Worm (Caenorhabditis elegans) whole organism, L2 larva: ENCODE data around the gene skr-4.
A peak's percentile ranks its signal among the peaks of the same experiment; 100 is the strongest.

Experiments
- C34F6.9 ChIP-seq: fragments of 150-350 bp; optimal IDR thresholded peaks from 2 replicates; lab custom pipeline; 2014; ENCODE audit warnings: missing biosample characterization, missing genetic modification characterization
- F13H6.1 ChIP-seq: sonication (generic microtip); optimal IDR thresholded peaks from 2 replicates; lab custom pipeline; 2016; ENCODE audit warnings: missing genetic modification characterization, missing compliant biosample characterization
- R02D3.7 ChIP-seq: fragments of 150-350 bp; optimal IDR thresholded peaks from 2 replicates; lab custom pipeline; 2014; ENCODE audit warnings: missing biosample characterization, missing genetic modification characterization
- Y55F3AM.14 ChIP-seq: fragments of 200-800 bp; sonication (Bioruptor generic); optimal IDR thresholded peaks from 2 replicates; lab custom pipeline; 2018; ENCODE audit warnings: mild to moderate bottlenecking, missing genetic modification characterization, missing compliant biosample characterization
- alr-1 ChIP-seq: fragments of 150-350 bp; optimal IDR thresholded peaks from 2 replicates; lab custom pipeline; 2014; ENCODE audit warnings: missing biosample characterization, missing genetic modification characterization
- aly-2 ChIP-seq: fragments of 150-350 bp; optimal IDR thresholded peaks from 2 replicates; lab custom pipeline; 2014; ENCODE audit warnings: missing biosample characterization, missing genetic modification characterization
- ama-1 ChIP-seq: fragments of 150-350 bp; optimal IDR thresholded peaks from 2 replicates; lab custom pipeline; 2018; ENCODE audit warnings: inconsistent platforms
- blmp-1 ChIP-seq: sonication (generic microtip); optimal IDR thresholded peaks from 2 replicates; lab custom pipeline; 2017; ENCODE audit warnings: missing genetic modification characterization, mild to moderate bottlenecking, missing compliant biosample characterization, antibody characterized with exemption, moderate library complexity; ENCODE audit not compliant: insufficient read depth
- ceh-82 ChIP-seq: fragments of 150-350 bp; optimal IDR thresholded peaks from 2 replicates; lab custom pipeline; 2014; ENCODE audit warnings: missing biosample characterization, missing genetic modification characterization
- crh-2 ChIP-seq: sonication (generic microtip); optimal IDR thresholded peaks from 2 replicates; lab custom pipeline; 2017; ENCODE audit warnings: missing biosample characterization, missing genetic modification characterization
- dmd-4 ChIP-seq: sonication (generic microtip); optimal IDR thresholded peaks from 2 replicates; lab custom pipeline; 2017; ENCODE audit warnings: missing biosample characterization, missing genetic modification characterization
- egl-27 ChIP-seq: sonication (generic microtip); optimal IDR thresholded peaks from 3 replicates; lab custom pipeline; 2017; ENCODE audit warnings: missing biosample characterization, missing genetic modification reagents, missing genetic modification characterization
- elt-1 ChIP-seq: fragments of 150-350 bp; optimal IDR thresholded peaks from 2 replicates; lab custom pipeline; 2014; ENCODE audit warnings: missing biosample characterization, missing genetic modification characterization
- elt-3 ChIP-seq: sonication (generic microtip); optimal IDR thresholded peaks from 2 replicates; lab custom pipeline; 2017; ENCODE audit warnings: missing biosample characterization, missing genetic modification characterization
- fos-1 ChIP-seq: fragments of 150-350 bp; optimal IDR thresholded peaks from 2 replicates; lab custom pipeline; 2014; ENCODE audit warnings: missing biosample characterization, missing genetic modification characterization
- gmeb-1 ChIP-seq: fragments of 150-350 bp; optimal IDR thresholded peaks from 2 replicates; lab custom pipeline; 2014; ENCODE audit warnings: missing biosample characterization, missing genetic modification characterization
- lin-13 ChIP-seq: fragments of 150-350 bp; optimal IDR thresholded peaks from 2 replicates; lab custom pipeline; 2014; ENCODE audit warnings: missing biosample characterization, missing genetic modification reagents, missing genetic modification characterization
- lin-39 ChIP-seq: fragments of 150-350 bp; optimal IDR thresholded peaks from 2 replicates; lab custom pipeline; 2014; ENCODE audit warnings: missing biosample characterization, missing genetic modification reagents, missing genetic modification characterization
- lsy-2 ChIP-seq, 2 experiments: fragments of 150-350 bp in 1 of 2; sonication (generic microtip) in 1 of 2; optimal IDR thresholded peaks; 2 replicates each; lab custom pipeline; 2014 to 2017; ENCODE audit warnings: missing biosample characterization in 2 of 2, missing genetic modification characterization in 2 of 2
- mab-5 ChIP-seq: fragments of 150-350 bp; optimal IDR thresholded peaks from 2 replicates; lab custom pipeline; 2014; ENCODE audit warnings: missing biosample characterization, missing genetic modification characterization
- mbf-1 ChIP-seq: sonication (generic microtip); optimal IDR thresholded peaks from 2 replicates; lab custom pipeline; 2017; ENCODE audit warnings: missing biosample characterization, missing genetic modification characterization
- mdl-1 ChIP-seq, 2 experiments: fragments of 150-350 bp in 1 of 2; sonication (generic microtip) in 1 of 2; optimal IDR thresholded peaks; 2 replicates each; lab custom pipeline; 2017; ENCODE audit warnings: missing biosample characterization in 2 of 2, missing genetic modification characterization in 2 of 2
- nhr-11 ChIP-seq: fragments of 150-350 bp; optimal IDR thresholded peaks from 2 replicates; lab custom pipeline; 2014; ENCODE audit warnings: missing biosample characterization, missing genetic modification characterization
- nhr-12 ChIP-seq: fragments of 150-350 bp; optimal IDR thresholded peaks from 2 replicates; lab custom pipeline; 2014; ENCODE audit warnings: missing biosample characterization, missing genetic modification characterization
- nhr-21 ChIP-seq: fragments of 150-350 bp; optimal IDR thresholded peaks from 2 replicates; lab custom pipeline; 2014; ENCODE audit warnings: missing biosample characterization, missing genetic modification characterization
- nhr-237 ChIP-seq: fragments of 150-350 bp; optimal IDR thresholded peaks from 2 replicates; lab custom pipeline; 2014; ENCODE audit warnings: missing biosample characterization, missing genetic modification characterization
- peb-1 ChIP-seq: fragments of 150-350 bp; optimal IDR thresholded peaks from 2 replicates; lab custom pipeline; 2014; ENCODE audit warnings: missing biosample characterization, missing genetic modification characterization
- sem-4 ChIP-seq: fragments of 150-350 bp; optimal IDR thresholded peaks from 2 replicates; lab custom pipeline; 2014; ENCODE audit warnings: missing biosample characterization, missing genetic modification reagents, missing genetic modification characterization
- sma-9 ChIP-seq, 2 experiments: fragments of 150-350 bp in 1 of 2; sonication (generic microtip) in 1 of 2; optimal IDR thresholded peaks; 2 replicates each; lab custom pipeline; 2014 to 2016; ENCODE audit warnings: missing genetic modification characterization in 2 of 2, mild to moderate bottlenecking in 1 of 2, missing biosample characterization in 1 of 2, missing compliant biosample characterization in 1 of 2, missing genetic modification reagents in 1 of 2, moderate library complexity in 1 of 2
- snpc-4 ChIP-seq: fragments of 150-350 bp; optimal IDR thresholded peaks from 2 replicates; lab custom pipeline; 2014; ENCODE audit warnings: missing biosample characterization, missing genetic modification characterization
- unc-39 ChIP-seq: fragments of 150-350 bp; optimal IDR thresholded peaks from 2 replicates; lab custom pipeline; 2014; ENCODE audit warnings: missing biosample characterization, missing genetic modification characterization
- unc-55 ChIP-seq: fragments of 150-350 bp; sonication (generic microtip); optimal IDR thresholded peaks from 3 replicates; lab custom pipeline; 2014; ENCODE audit warnings: missing biosample characterization, missing genetic modification reagents, missing genetic modification characterization
- zag-1 ChIP-seq: fragments of 150-350 bp; optimal IDR thresholded peaks from 2 replicates; lab custom pipeline; 2014; ENCODE audit warnings: missing biosample characterization, missing genetic modification characterization
- ztf-1 ChIP-seq: fragments of 200-800 bp; sonication (Bioruptor generic); conservative IDR thresholded peaks from 2 replicates; pipeline ENCODE4 v1.3.6; 2022; ENCODE audit warnings: missing genetic modification characterization, missing compliant biosample characterization
- ztf-11 ChIP-seq: sonication (generic microtip); optimal IDR thresholded peaks from 2 replicates; lab custom pipeline; 2017; ENCODE audit warnings: missing biosample characterization, missing genetic modification characterization
- ztf-4 ChIP-seq: fragments of 150-350 bp; optimal IDR thresholded peaks from 2 replicates; lab custom pipeline; 2014; ENCODE audit warnings: missing biosample characterization, missing genetic modification characterization

The skr-4 gene

ce11 chrV:19908854-19909253 lies 15.2 kb upstream of the skr-4 start:
- no peak for TF ChIP-seq aly-2 (tag; lab: Kevin White, UChicago)
- no peak for TF ChIP-seq mbf-1 (tag; lab: Kevin White, UChicago)
- no peak for TF ChIP-seq sma-9 (GFP tag; optimal IDR thresholded peaks at IDR 0.05; lab: Kevin White, UChicago)
- no peak for TF ChIP-seq sma-9 (tag; optimal IDR thresholded peaks at IDR 0.05; lab: Kevin White, UChicago)
- peak; percentile 29 for TF ChIP-seq unc-55 (GFP tag; lab: Kevin White, UChicago)
- TF ChIP-seq mab-5 (tag; lab: Kevin White, UChicago), result no peak
- no peak for TF ChIP-seq sem-4 (tag; lab: Kevin White, UChicago)
- peak; percentile 21 for TF ChIP-seq crh-2 (tag; lab: Kevin White, UChicago)
- no peak for TF ChIP-seq ztf-1 (GFP tag; lab: Robert Waterston, UW)
- peak; percentile 34 to 39 for TF ChIP-seq lsy-2 (tag; optimal IDR thresholded peaks at IDR 0.05; lab: Kevin White, UChicago)
- TF ChIP-seq snpc-4 (tag; lab: Kevin White, UChicago), result no peak
- TF ChIP-seq elt-1, result no peak
- TF ChIP-seq ztf-11 (tag; lab: Kevin White, UChicago), result no peak
- TF ChIP-seq alr-1 (tag; lab: Kevin White, UChicago), result no peak
- no peak for TF ChIP-seq egl-27 (tag; lab: Kevin White, UChicago)
- no peak for TF ChIP-seq ama-1 (lab: Kevin White, UChicago)
- TF ChIP-seq Y55F3AM.14, result no peak
- TF ChIP-seq nhr-11 (tag; lab: Kevin White, UChicago), result no peak
- TF ChIP-seq elt-3 (tag; lab: Kevin White, UChicago), result no peak
- TF ChIP-seq C34F6.9 (tag; lab: Kevin White, UChicago), result peak; percentile 11
- no peak for TF ChIP-seq lin-13 (GFP tag; lab: Kevin White, UChicago)
- no peak for TF ChIP-seq mdl-1 (tag; optimal IDR thresholded peaks at IDR 0.05; lab: Kevin White, UChicago)
- TF ChIP-seq zag-1 (tag; lab: Kevin White, UChicago), result no peak
- no peak for TF ChIP-seq blmp-1
- TF ChIP-seq nhr-237 (tag; lab: Kevin White, UChicago), result no peak
- no peak for TF ChIP-seq nhr-21
- TF ChIP-seq lin-39 (tag; lab: Kevin White, UChicago), result no peak

ce11 chrV:19915973-19916605 lies 7.9 kb upstream of the skr-4 start, which contains the start of the genes chk-2 and Y60A3A.19:
Gene chk-2, minus strand, starts transcription at chrV:19916023.
Gene Y60A3A.19, plus strand, starts transcription at chrV:19916555.
- TF ChIP-seq peb-1 (tag; lab: Kevin White, UChicago) (no peak), F13H6.1 (tag; lab: Kevin White, UChicago) (no peak), egl-27 (tag; lab: Kevin White, UChicago) (no peak), nhr-21 (no peak), Y55F3AM.14 (no peak), ztf-1 (GFP tag; lab: Robert Waterston, UW) (no peak), aly-2 (tag; lab: Kevin White, UChicago) (no peak), nhr-237 (tag; lab: Kevin White, UChicago) (no peak), dmd-4 (no peak), fos-1 (tag; lab: Kevin White, UChicago) (no peak), blmp-1 (no peak), unc-39 (tag; lab: Kevin White, UChicago) (no peak), R02D3.7 (tag; lab: Kevin White, UChicago) (no peak), mab-5 (tag; lab: Kevin White, UChicago) (no peak), ztf-4 (tag; lab: Kevin White, UChicago) (no peak), ceh-82 (no peak)

ce11 chrV:19922613-19923012 lies 1.4 kb upstream of the skr-4 start, which contains the start of gene Y60A3A.16:
Gene Y60A3A.16, minus strand, starts transcription at chrV:19922713.
- TF ChIP-seq C34F6.9 (tag; lab: Kevin White, UChicago), result no peak
- TF ChIP-seq sem-4 (tag; lab: Kevin White, UChicago), result no peak
- no peak for TF ChIP-seq lsy-2 (tag; optimal IDR thresholded peaks at IDR 0.05; lab: Kevin White, UChicago)
- no peak for TF ChIP-seq nhr-237 (tag; lab: Kevin White, UChicago)
- no peak for TF ChIP-seq gmeb-1 (tag; lab: Kevin White, UChicago)

ce11 chrV:19934223-19934622 lies 10.2 kb downstream of the skr-4 start, which contains the start of gene algn-7:
Gene algn-7, minus strand, starts transcription at chrV:19934323.
- TF ChIP-seq nhr-12 (tag; lab: Kevin White, UChicago), result no peak
- TF ChIP-seq Y55F3AM.14, result no peak
- TF ChIP-seq fos-1 (tag; lab: Kevin White, UChicago), result no peak
- no peak for TF ChIP-seq egl-27 (tag; lab: Kevin White, UChicago)
